Worm (Caenorhabditis elegans) whole organism, late embryonic: ENCODE results near the gene B0416.2.

Experiments used
- C38D4.7 ChIP-seq: fragments of 200-800 bp; sonication (Bioruptor generic); optimal IDR thresholded peaks from 2 replicates; lab custom pipeline; 2018; ENCODE audit warnings: mild to moderate bottlenecking, missing genetic modification characterization, moderate library complexity, missing compliant biosample characterization
- F13H6.1 ChIP-seq: sonication (generic microtip); optimal IDR thresholded peaks from 2 replicates; lab custom pipeline; 2016; ENCODE audit warnings: missing genetic modification characterization, missing compliant biosample characterization
- K02D7.2 ChIP-seq: sonication (generic microtip); optimal IDR thresholded peaks from 2 replicates; lab custom pipeline; 2017; ENCODE audit warnings: mild to moderate bottlenecking, missing genetic modification characterization, missing compliant biosample characterization
- K09A11.1 ChIP-seq: sonication (generic microtip); optimal IDR thresholded peaks from 2 replicates; lab custom pipeline; 2017; ENCODE audit warnings: antibody characterized with exemption, mild to moderate bottlenecking, missing genetic modification characterization, missing compliant biosample characterization; ENCODE audit not compliant: insufficient read depth
- ama-1 ChIP-seq: fragments of 150-350 bp; optimal IDR thresholded peaks from 2 replicates; lab custom pipeline; 2014
- ceh-19 ChIP-seq: fragments of 200-800 bp; sonication (Bioruptor generic); optimal IDR thresholded peaks from 2 replicates; lab custom pipeline; 2018; ENCODE audit warnings: mild to moderate bottlenecking, missing genetic modification characterization, missing compliant biosample characterization
- ceh-30 ChIP-seq: fragments of 150-350 bp; optimal IDR thresholded peaks from 2 replicates; lab custom pipeline; 2014; ENCODE audit warnings: missing biosample characterization, missing genetic modification characterization
- ceh-31 ChIP-seq: sonication (generic microtip); optimal IDR thresholded peaks from 2 replicates; lab custom pipeline; 2016; ENCODE audit warnings: missing genetic modification characterization, missing compliant biosample characterization
- ceh-48 ChIP-seq: sonication (generic microtip); optimal IDR thresholded peaks from 2 replicates; lab custom pipeline; 2016; ENCODE audit warnings: missing genetic modification characterization, inconsistent platforms, missing compliant biosample characterization
- ceh-6 ChIP-seq: fragments of 200-800 bp; sonication (Bioruptor generic); optimal IDR thresholded peaks from 2 replicates; lab custom pipeline; 2018; ENCODE audit warnings: mild to moderate bottlenecking, missing genetic modification characterization, missing compliant biosample characterization
- che-1 ChIP-seq: sonication (generic microtip); optimal IDR thresholded peaks from 2 replicates; lab custom pipeline; 2016; ENCODE audit warnings: mild to moderate bottlenecking, missing genetic modification characterization, missing compliant biosample characterization
- dve-1 ChIP-seq: sonication (generic microtip); optimal IDR thresholded peaks from 2 replicates; lab custom pipeline; 2017; ENCODE audit warnings: antibody characterized with exemption, mild to moderate bottlenecking, missing genetic modification characterization, missing compliant biosample characterization
- elt-2 ChIP-seq: sonication (generic microtip); optimal IDR thresholded peaks from 2 replicates; lab custom pipeline; 2016; ENCODE audit warnings: missing genetic modification reagents, missing genetic modification characterization, missing compliant biosample characterization
- ets-4 ChIP-seq: sonication (generic microtip); optimal IDR thresholded peaks from 2 replicates; lab custom pipeline; 2016; ENCODE audit warnings: missing genetic modification characterization, missing compliant biosample characterization
- eyg-1 ChIP-seq: sonication (generic microtip); optimal IDR thresholded peaks from 2 replicates; lab custom pipeline; 2016; ENCODE audit warnings: missing genotype, missing genetic modification characterization, missing compliant biosample characterization
- fkh-10 ChIP-seq: fragments of 150-350 bp; optimal IDR thresholded peaks from 2 replicates; lab custom pipeline; 2014; ENCODE audit warnings: missing biosample characterization, missing genetic modification reagents, missing genetic modification characterization
- gmeb-2 ChIP-seq: sonication (generic microtip); optimal IDR thresholded peaks from 2 replicates; lab custom pipeline; 2016; ENCODE audit warnings: missing genetic modification characterization, inconsistent platforms, missing compliant biosample characterization
- hlh-30 ChIP-seq: sonication (generic microtip); optimal IDR thresholded peaks from 2 replicates; lab custom pipeline; 2017; ENCODE audit warnings: antibody characterized with exemption, missing genetic modification characterization, missing compliant biosample characterization; ENCODE audit not compliant: insufficient read depth
- hlh-8 ChIP-seq: sonication (generic microtip); optimal IDR thresholded peaks from 2 replicates; lab custom pipeline; 2016; ENCODE audit warnings: missing genotype, missing genetic modification characterization, missing compliant biosample characterization
- lin-11 ChIP-seq: fragments of 200-800 bp; sonication (Bioruptor generic); optimal IDR thresholded peaks from 2 replicates; lab custom pipeline; 2018; ENCODE audit warnings: mild to moderate bottlenecking, missing genetic modification characterization, missing compliant biosample characterization
- madf-2 ChIP-seq: sonication (generic microtip); optimal IDR thresholded peaks from 2 replicates; lab custom pipeline; 2017; ENCODE audit warnings: missing genetic modification characterization, missing compliant biosample characterization
- mec-3 ChIP-seq: sonication (generic microtip); optimal IDR thresholded peaks from 2 replicates; lab custom pipeline; 2016; ENCODE audit warnings: borderline replicate concordance, missing genetic modification characterization, missing compliant biosample characterization
- nhr-232 ChIP-seq: sonication (generic microtip); optimal IDR thresholded peaks from 2 replicates; lab custom pipeline; 2016; ENCODE audit warnings: missing genetic modification characterization, missing compliant biosample characterization
- pag-3 ChIP-seq: sonication (generic microtip); optimal IDR thresholded peaks from 2 replicates; lab custom pipeline; 2016; ENCODE audit warnings: missing compliant biosample characterization, missing genetic modification characterization, borderline replicate concordance
- pat-9 ChIP-seq: fragments of 200-800 bp; sonication (Bioruptor generic); optimal IDR thresholded peaks from 2 replicates; lab custom pipeline; 2018; ENCODE audit warnings: mild to moderate bottlenecking, missing genetic modification characterization, moderate library complexity, missing compliant biosample characterization
- pax-1 ChIP-seq: fragments of 150-350 bp; optimal IDR thresholded peaks from 2 replicates; lab custom pipeline; 2014; ENCODE audit warnings: missing biosample characterization, missing genetic modification characterization
- pha-4 ChIP-seq: fragments of 150-350 bp; optimal IDR thresholded peaks from 2 replicates; lab custom pipeline; 2018; ENCODE audit warnings: missing biosample characterization, missing genetic modification reagents, missing genetic modification characterization
- pqm-1 ChIP-seq: sonication (generic microtip); optimal IDR thresholded peaks from 2 replicates; lab custom pipeline; 2016; ENCODE audit warnings: missing genetic modification characterization, missing compliant biosample characterization
- rnt-1 ChIP-seq: sonication (generic microtip); optimal IDR thresholded peaks from 2 replicates; lab custom pipeline; 2016; ENCODE audit warnings: missing genetic modification characterization, missing compliant biosample characterization
- sdc-2 ChIP-seq: sonication (generic microtip); optimal IDR thresholded peaks from 2 replicates; lab custom pipeline; 2016; ENCODE audit warnings: missing genotype, missing genetic modification characterization, missing compliant biosample characterization
- sox-4 ChIP-seq: sonication (generic microtip); optimal IDR thresholded peaks from 2 replicates; lab custom pipeline; 2017; ENCODE audit warnings: mild to moderate bottlenecking, missing genetic modification characterization, inconsistent platforms, missing compliant biosample characterization
- syd-9 ChIP-seq: sonication (generic microtip); optimal IDR thresholded peaks from 2 replicates; lab custom pipeline; 2016; ENCODE audit warnings: mild to moderate bottlenecking, missing genetic modification characterization, moderate library complexity, missing compliant biosample characterization
- tbx-7 ChIP-seq: sonication (generic microtip); optimal IDR thresholded peaks from 2 replicates; lab custom pipeline; 2016; ENCODE audit warnings: missing genotype, missing genetic modification characterization, missing compliant biosample characterization
- ttx-3 ChIP-seq: sonication (generic microtip); optimal IDR thresholded peaks from 2 replicates; lab custom pipeline; 2016; ENCODE audit warnings: missing genetic modification reagents, missing genetic modification characterization, missing compliant biosample characterization
- unc-42 ChIP-seq: sonication (generic microtip); optimal IDR thresholded peaks from 2 replicates; lab custom pipeline; 2016; ENCODE audit warnings: missing genotype, missing genetic modification characterization, missing compliant biosample characterization
- unc-55 ChIP-seq: sonication (generic microtip); optimal IDR thresholded peaks from 2 replicates; lab custom pipeline; 2017; ENCODE audit warnings: missing biosample characterization, missing genetic modification reagents, missing genetic modification characterization
- unc-86 ChIP-seq: sonication (generic microtip); optimal IDR thresholded peaks from 2 replicates; lab custom pipeline; 2016; ENCODE audit warnings: missing genetic modification characterization, missing compliant biosample characterization
- ztf-16 ChIP-seq: sonication (generic microtip); optimal IDR thresholded peaks from 2 replicates; lab custom pipeline; 2017; ENCODE audit warnings: missing genetic modification characterization, missing compliant biosample characterization

The B0416.2 gene

DNA sequence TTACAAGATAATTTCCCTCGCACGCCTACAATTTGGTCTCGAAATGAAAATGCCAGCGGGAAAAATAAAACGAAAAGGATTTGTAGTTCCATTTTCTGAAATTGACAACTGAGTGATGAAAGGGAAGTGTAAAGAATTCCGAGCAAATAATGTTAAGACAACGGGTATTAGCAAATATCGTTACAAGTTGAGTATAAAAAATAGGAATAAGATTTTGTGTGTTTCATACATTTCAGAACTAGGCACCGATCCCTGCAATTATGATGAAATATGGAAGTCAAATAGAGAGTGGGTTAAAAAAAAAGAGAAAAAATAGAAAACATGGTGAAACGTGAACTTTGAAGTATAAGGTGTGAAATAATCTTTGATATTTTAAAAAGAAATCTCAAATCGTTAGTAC, 15.5 kb downstream of the B0416.2 start, which contains the start of gene ttr-38:
ttr-38 (minus strand) TSS at position 101 of the 400 bp plus-strand sequence.
- TF ChIP-seq pat-9 (tag; lab: Kevin White, UChicago) (no peak), ceh-31 (tag; lab: Kevin White, UChicago) (no peak), rnt-1 (tag; lab: Kevin White, UChicago) (no peak), nhr-232 (tag; lab: Kevin White, UChicago) (no peak), madf-2 (tag; lab: Kevin White, UChicago) (no peak), ceh-19 (GFP tag; lab: Kevin White, UChicago) (no peak), lin-11 (no peak), pqm-1 (tag; lab: Kevin White, UChicago) (no peak), mec-3 (tag; lab: Kevin White, UChicago) (no peak), ceh-48 (tag; lab: Kevin White, UChicago) (no peak), ttx-3 (tag; lab: Kevin White, UChicago) (no peak), pag-3 (no peak), ztf-16 (tag; lab: Kevin White, UChicago) (no peak), pax-1 (no peak), unc-55 (GFP tag; lab: Kevin White, UChicago) (no peak), syd-9 (tag; lab: Kevin White, UChicago) (no peak), hlh-8 (tag; lab: Kevin White, UChicago) (no peak), tbx-7 (tag; lab: Kevin White, UChicago) (no peak), ets-4 (tag; lab: Kevin White, UChicago) (no peak), gmeb-2 (tag; lab: Kevin White, UChicago) (no peak)

DNA sequence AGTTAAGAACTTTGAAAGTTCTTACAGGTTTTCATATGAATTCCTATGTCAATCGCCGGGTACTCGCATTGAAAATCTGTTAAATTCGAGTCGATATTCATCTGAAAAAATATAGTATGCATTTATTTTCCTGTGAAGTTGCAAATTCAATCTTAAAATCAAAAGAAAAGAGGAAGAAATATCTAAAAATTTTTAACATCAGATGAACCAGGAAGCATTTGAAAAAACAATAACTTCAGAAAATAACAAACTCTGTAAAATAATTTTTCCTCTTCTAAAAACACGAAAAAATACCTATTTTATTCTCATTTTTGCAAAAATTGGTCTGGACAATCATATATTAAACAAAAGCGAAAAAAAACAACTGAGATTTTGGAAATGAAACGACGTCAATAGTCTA, 20.1 kb downstream of the B0416.2 start, which contains the start of gene npr-7:
npr-7 (minus strand) TSS at position 101 of the 400 bp plus-strand sequence.
- TF ChIP-seq unc-86 (no peak), ttx-3 (tag; lab: Kevin White, UChicago) (no peak), ceh-31 (tag; lab: Kevin White, UChicago) (no peak), pqm-1 (tag; lab: Kevin White, UChicago) (no peak), lin-11 (no peak), nhr-232 (tag; lab: Kevin White, UChicago) (no peak), F13H6.1 (tag; lab: Kevin White, UChicago) (no peak), ceh-30 (tag; lab: Kevin White, UChicago) (no peak)

DNA sequence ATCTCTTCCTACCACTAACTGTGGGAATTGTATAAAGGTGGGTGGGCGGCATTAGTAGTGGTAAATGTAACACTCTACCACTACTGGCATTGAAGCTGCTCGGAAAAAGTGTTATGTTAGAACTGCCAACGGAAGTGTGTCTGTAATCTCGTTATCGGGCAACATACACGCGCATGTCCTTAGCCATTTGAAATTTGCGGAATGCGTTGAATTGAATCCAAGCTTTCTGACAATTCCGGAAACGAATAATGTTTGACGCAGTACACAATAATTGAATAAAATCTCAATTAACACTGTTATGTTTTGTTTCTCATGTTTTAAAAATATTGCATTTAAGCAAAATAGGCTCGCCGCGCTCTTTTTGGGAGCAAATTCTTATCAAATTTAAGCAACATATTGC, 26.0 kb downstream of the B0416.2 start:
- no peak for TF ChIP-seq sdc-2
- no peak for TF ChIP-seq pqm-1 (tag; lab: Kevin White, UChicago)
- TF ChIP-seq unc-42 = peak; percentile 84
- TF ChIP-seq nhr-232 (tag; lab: Kevin White, UChicago) = no peak
- TF ChIP-seq, all 69 proteins: peak for 1

DNA sequence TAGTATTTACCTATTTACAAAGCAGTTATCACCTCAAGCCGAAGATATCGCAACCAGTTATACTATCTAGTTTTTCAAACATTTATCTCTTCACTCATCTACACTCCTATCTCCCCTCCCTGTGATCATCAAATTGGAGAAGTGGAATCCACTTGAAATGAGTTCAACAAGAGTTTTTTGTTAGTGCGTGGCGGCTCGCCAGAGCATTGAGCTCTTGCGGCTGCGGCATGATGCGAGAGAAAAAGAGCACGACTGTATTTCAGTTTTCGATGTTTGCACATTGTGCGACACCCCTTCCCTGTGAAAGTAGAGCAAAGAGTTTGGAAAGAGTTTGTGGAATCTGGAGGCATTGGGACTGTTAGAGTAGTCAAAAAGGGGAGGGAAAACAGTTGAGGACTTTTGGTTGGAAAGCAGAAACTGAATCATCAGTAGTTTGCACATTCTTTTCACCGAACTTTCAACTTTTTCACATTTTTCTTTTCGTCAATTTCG, 31.8 kb downstream of the B0416.2 start, which contains the start of gene T20B5.2:
T20B5.2 (plus strand) TSS at position 442 of the 492 bp plus-strand sequence.
- TF ChIP-seq ceh-31 (tag; lab: Kevin White, UChicago) (no peak), dve-1 (no peak), che-1 (no peak), ztf-16 (tag; lab: Kevin White, UChicago) (no peak), rnt-1 (tag; lab: Kevin White, UChicago) (no peak), hlh-30 (no peak), sox-4 (no peak), eyg-1 (tag; lab: Kevin White, UChicago) (no peak), K09A11.1 (tag; lab: Kevin White, UChicago) (no peak), gmeb-2 (tag; lab: Kevin White, UChicago) (no peak), pha-4 (no peak), elt-2 (tag; lab: Kevin White, UChicago) (no peak), fkh-10 (GFP tag; lab: Kevin White, UChicago) (no peak), ama-1 (lab: Kevin White, UChicago) (no peak), ceh-6 (GFP tag; lab: Kevin White, UChicago) (no peak), C38D4.7 (GFP tag; lab: Kevin White, UChicago) (no peak), ceh-19 (GFP tag; lab: Kevin White, UChicago) (no peak), K02D7.2 (tag; lab: Kevin White, UChicago) (no peak), tbx-7 (tag; lab: Kevin White, UChicago) (no peak)
